Worm (Caenorhabditis elegans) whole organism, young adult: ENCODE results near the gene ZK742.6.
A peak's percentile ranks its signal among the peaks of the same experiment; 100 is the strongest.

ENCODE experiments used
- C17E4.6 ChIP-seq: fragments of 200-800 bp; sonication (Bioruptor generic); IDR thresholded peaks from 2 replicates; pipeline ENCODE4 v1.3.6; 2022; ENCODE audit warnings: missing genetic modification reagents, missing genetic modification characterization, missing compliant biosample characterization
- lsy-27 ChIP-seq: sonication (generic microtip); optimal IDR thresholded peaks from 2 replicates; lab custom pipeline; 2017; ENCODE audit warnings: missing genetic modification characterization, mild to moderate bottlenecking, missing compliant biosample characterization, antibody characterized with exemption, missing genotype, borderline replicate concordance; ENCODE audit not compliant: insufficient read depth
- pha-4 ChIP-seq: fragments of 150-350 bp; sonication (generic microtip); optimal IDR thresholded peaks from 2 replicates; lab custom pipeline; 2014; ENCODE audit warnings: missing biosample characterization, missing genetic modification reagents, missing genetic modification characterization
- sdz-38 ChIP-seq: sonication (generic microtip); optimal IDR thresholded peaks from 2 replicates; lab custom pipeline; 2016; ENCODE audit warnings: missing genotype, missing genetic modification characterization, missing compliant biosample characterization
- snpc-4 ChIP-seq, 5 experiments: fragments of 150-350 bp in 1 of 5; sonication (generic microtip) in 4 of 5; optimal IDR thresholded peaks; 2 replicates each; lab custom pipeline; 2014 to 2018; ENCODE audit warnings: missing genetic modification characterization in 5 of 5, missing biosample characterization in 3 of 5, antibody characterized with exemption in 2 of 5, mild to moderate bottlenecking in 2 of 5, missing compliant biosample characterization in 2 of 5, missing genotype in 2 of 5, moderate library complexity in 2 of 5, missing genetic modification reagents in 1 of 5

DNA sequence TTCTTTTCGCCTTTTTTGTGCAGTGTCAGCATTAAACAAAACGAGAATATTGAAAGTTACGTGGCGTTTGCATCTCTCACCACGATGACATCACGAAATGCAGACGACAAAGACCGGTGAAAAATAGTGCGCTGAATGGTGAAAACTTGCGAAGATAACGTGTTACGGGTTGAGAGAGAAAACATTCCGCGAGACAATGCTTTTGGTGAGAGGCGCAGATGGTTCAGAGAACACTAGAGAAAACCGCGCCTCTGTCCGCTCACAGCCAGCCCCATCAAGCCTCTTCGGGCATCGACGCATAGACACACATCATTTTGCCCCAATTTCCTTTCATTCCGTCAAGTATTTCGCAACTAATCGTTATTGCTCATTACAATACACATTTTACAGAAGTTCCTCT, 39.9 kb upstream of the ZK742.6 start, which contains the start of the genes C37C3.9 and C37C3.18:
- TF ChIP-seq sdz-38 (tag; lab: Kevin White, UChicago) (no peak), C17E4.6 (GFP tag; lab: Robert Waterston, UW) (no peak), lsy-27 (tag; lab: Kevin White, UChicago) (no peak), snpc-4 (GFP tag; optimal IDR thresholded peaks at IDR 0.05; lab: Kevin White, UChicago) (no peak), snpc-4 (tag; optimal IDR thresholded peaks at IDR 0.05; lab: Kevin White, UChicago) (peak; percentile 72 to 79 (median 76)), pha-4 (tag; lab: Kevin White, UChicago) (no peak)
